Fruit fly (Drosophila melanogaster): ENCODE data around the gene MTA1-like.

MTA1-like gene

dm6 chr3R:5654692-5655181, 6.2 kb upstream of the MTA1-like start, which contains the start of the genes elm and MED27 (continued):
- peak; percentile 38 for TF ChIP-seq CG10565 (GFP tag; optimal IDR thresholded peaks at IDR 0.05)
- no peak for TF ChIP-seq abd-A (tag; optimal IDR thresholded peaks at IDR 0.05)
- TF ChIP-seq run (tag; optimal IDR thresholded peaks at IDR 0.05) = peak; percentile 48
- peak; percentile 97 for TF ChIP-seq CG2129 (GFP tag; IDR thresholded peaks at IDR 0.05; ENCODE audit: partially characterized antibody)
- TF ChIP-seq gce (GFP tag; IDR thresholded peaks at IDR 0.05) = peak; percentile 78; the same call in 2 of the 3 replicates
- peak; percentile 91 for TF ChIP-seq CG11085 (GFP tag; IDR thresholded peaks at IDR 0.05)
- TF ChIP-seq fd64A (GFP tag; optimal IDR thresholded peaks at IDR 0.05) = no peak
- TF ChIP-seq dmrt99B (tag; optimal IDR thresholded peaks at IDR 0.05) = no peak
- TF ChIP-seq Pdp1 (GFP tag; optimal IDR thresholded peaks at IDR 0.05) = peak; percentile 91 to 96
- peak; percentile 88 for TF ChIP-seq CG8388 (GFP tag; optimal IDR thresholded peaks at IDR 0.05)
- TF ChIP-seq CG2678 (tag; optimal IDR thresholded peaks at IDR 0.05) = peak; percentile 93
- peak; percentile 87 for TF ChIP-seq ro (GFP tag; IDR thresholded peaks at IDR 0.05)
- peak; percentile 97 for TF ChIP-seq CG12659 (GFP tag; optimal IDR thresholded peaks at IDR 0.05)
- peak; percentile 81 for TF ChIP-seq D19A (tag; optimal IDR thresholded peaks at IDR 0.05)
- TF ChIP-seq Hmx (GFP tag; optimal IDR thresholded peaks at IDR 0.05) = peak; percentile 86
- TF ChIP-seq CG31365 (tag; optimal IDR thresholded peaks at IDR 0.05) = no peak
- peak; percentile 94 for TF ChIP-seq jumu (GFP tag; optimal IDR thresholded peaks at IDR 0.05)
- TF ChIP-seq zf30C (GFP tag; optimal IDR thresholded peaks at IDR 0.05) = no peak
- peak; percentile 86 for TF ChIP-seq CG10979 (tag; optimal IDR thresholded peaks at IDR 0.05)
- TF ChIP-seq nerfin-2 (GFP tag; IDR thresholded peaks at IDR 0.05; ENCODE audit: partially characterized antibody) = peak; percentile 88
- TF ChIP-seq CG15073 (GFP tag; optimal IDR thresholded peaks at IDR 0.05) = peak; percentile 64
- peak; percentile 94 for TF ChIP-seq pum (GFP tag; optimal IDR thresholded peaks at IDR 0.05)
- TF ChIP-seq CG14860 (GFP tag; IDR thresholded peaks at IDR 0.05; ENCODE audit: partially characterized antibody) = peak; percentile 94
- TF ChIP-seq corto (GFP tag; optimal IDR thresholded peaks at IDR 0.05) = peak; percentile 84
- peak; percentile 85 for TF ChIP-seq CG6791 (GFP tag; IDR thresholded peaks at IDR 0.05; ENCODE audit: partially characterized antibody)
- TF ChIP-seq CG6765 (GFP tag; optimal IDR thresholded peaks at IDR 0.05) = peak; percentile 64
- peak; percentile 94 for TF ChIP-seq CG16815 (GFP tag; optimal IDR thresholded peaks at IDR 0.05)
- peak; percentile 84 for TF ChIP-seq nerfin-1 (tag; optimal IDR thresholded peaks at IDR 0.05)
- peak; percentile 78 for TF ChIP-seq da (GFP tag; optimal IDR thresholded peaks at IDR 0.05)
- TF ChIP-seq vfl (GFP tag; optimal IDR thresholded peaks at IDR 0.05) = peak; percentile 94
- peak; percentile 88 for TF ChIP-seq fd96Cb (tag; optimal IDR thresholded peaks at IDR 0.05)
- peak; percentile 95 for TF ChIP-seq chn (GFP tag; optimal IDR thresholded peaks at IDR 0.05)
- peak; percentile 90 for TF ChIP-seq CG7839 (tag; optimal IDR thresholded peaks at IDR 0.05)
- TF ChIP-seq tx (GFP tag; optimal IDR thresholded peaks at IDR 0.05) = peak; percentile 92
- peak; percentile 89 for TF ChIP-seq lab (GFP tag; optimal IDR thresholded peaks at IDR 0.05)
- TF ChIP-seq Sry-β (GFP tag; optimal IDR thresholded peaks at IDR 0.05) = peak; percentile 52
- peak; percentile 93 for TF ChIP-seq vnd (GFP tag; IDR thresholded peaks at IDR 0.05; ENCODE audit: partially characterized antibody)
- TF ChIP-seq cg (GFP tag; optimal IDR thresholded peaks at IDR 0.05) = peak; percentile 24
- TF ChIP-seq CG30431 (GFP tag; optimal IDR thresholded peaks at IDR 0.05) = peak; percentile 87
- peak; percentile 82 for TF ChIP-seq dimm (GFP tag; IDR thresholded peaks at IDR 0.05)
- no peak for TF ChIP-seq CG17912 (GFP tag; optimal IDR thresholded peaks at IDR 0.05)
- TF ChIP-seq CG4360 (GFP tag; IDR thresholded peaks at IDR 0.05) = 0 out of 2 replicates have a peak, but pooled peaks have one; percentile 42
- TF ChIP-seq slbo (GFP tag; IDR thresholded peaks at IDR 0.05) = peak; percentile 97
- TF ChIP-seq CG3281 (GFP tag; optimal IDR thresholded peaks at IDR 0.05) = peak; percentile 85
- TF ChIP-seq gcm (GFP tag; optimal IDR thresholded peaks at IDR 0.05) = peak; percentile 73
- TF ChIP-seq CG10431 (GFP tag; optimal IDR thresholded peaks at IDR 0.05) = peak; percentile 55
- TF ChIP-seq CG8924 (tag; optimal IDR thresholded peaks at IDR 0.05) = peak; percentile 92
- TF ChIP-seq CHES-1-like (GFP tag; optimal IDR thresholded peaks at IDR 0.05) = peak; percentile 94
- TF ChIP-seq dan (GFP tag; IDR thresholded peaks at IDR 0.05) = peak; percentile 92
